Fruit fly (Drosophila melanogaster) whole organism, wandering third instar larva: Measurements from ENCODE around the gene CG42374.
A peak's percentile ranks its signal among the peaks of the same experiment; 100 is the strongest.

Source experiments
- Abd-B ChIP-seq: fragments of >200 bp; optimal IDR thresholded peaks from 2 replicates; lab custom pipeline; 2017; ENCODE audit warnings: missing biosample characterization, missing genetic modification characterization
- CG32264 ChIP-seq: fragments of 200-800 bp; sonication (Bioruptor generic); optimal IDR thresholded peaks from 2 replicates; lab custom pipeline; 2016; ENCODE audit warnings: missing biosample characterization, missing genetic modification characterization
- CrebA ChIP-seq: fragments of 200-800 bp; sonication (Bioruptor generic); optimal IDR thresholded peaks from 2 replicates; lab custom pipeline; 2016; ENCODE audit warnings: missing biosample characterization, mild to moderate bottlenecking, missing genetic modification characterization, borderline replicate concordance
- Dif ChIP-seq: fragments of 200-275, 200-300 bp; sonication (Bioruptor generic); optimal IDR thresholded peaks from 2 replicates; lab custom pipeline; 2018; ENCODE audit warnings: missing biosample characterization, missing genetic modification characterization; ENCODE audit not compliant: partially characterized antibody
- HLH106 ChIP-seq: fragments of 200-800 bp; optimal IDR thresholded peaks from 3 replicates; lab custom pipeline; 2019; ENCODE audit warnings: missing biosample characterization, mild to moderate bottlenecking, missing genetic modification characterization, moderate library complexity
- Hnf4 ChIP-seq: fragments of 200-800 bp; sonication (Bioruptor generic); optimal IDR thresholded peaks from 2 replicates; lab custom pipeline; 2016; ENCODE audit warnings: missing biosample characterization, mild to moderate bottlenecking, missing genetic modification characterization
- Hr78 ChIP-seq: fragments of >200 bp; optimal IDR thresholded peaks from 2 replicates; lab custom pipeline; 2017; ENCODE audit warnings: missing biosample characterization, missing genetic modification characterization
- Hr83 ChIP-seq: fragments of 200-300 bp; sonication (Bioruptor generic); optimal IDR thresholded peaks from 2 replicates; lab custom pipeline; 2016; ENCODE audit warnings: missing biosample characterization, mild to moderate bottlenecking, missing genetic modification characterization, moderate library complexity; ENCODE audit not compliant: poor library complexity, severe bottlenecking
- Mio ChIP-seq: sonication (Bioruptor generic); optimal IDR thresholded peaks from 2 replicates; lab custom pipeline; 2016; ENCODE audit warnings: missing biosample characterization, missing genetic modification characterization
- Myc ChIP-seq: fragments of >200 bp; optimal IDR thresholded peaks from 2 replicates; lab custom pipeline; 2017
- N ChIP-seq: fragments of >200 bp; optimal IDR thresholded peaks from 2 replicates; lab custom pipeline; 2018; ENCODE audit warnings: missing biosample characterization, missing external identifiers, missing genetic modification characterization
- OdsH ChIP-seq: fragments of 200-800 bp; sonication (Bioruptor generic); optimal IDR thresholded peaks from 2 replicates; lab custom pipeline; 2016; ENCODE audit warnings: missing biosample characterization, mild to moderate bottlenecking, missing genetic modification characterization
- Sp1 ChIP-seq: fragments of 200-800 bp; sonication (Bioruptor generic); optimal IDR thresholded peaks from 3 replicates; lab custom pipeline; 2019; ENCODE audit warnings: missing biosample characterization, mild to moderate bottlenecking, missing genetic modification characterization, moderate library complexity
- Vsx2 ChIP-seq: fragments of 200-300, 225-300 bp; sonication (Bioruptor generic); optimal IDR thresholded peaks from 2 replicates; lab custom pipeline; 2018; ENCODE audit warnings: missing biosample characterization, missing genetic modification characterization; ENCODE audit not compliant: partially characterized antibody
- br ChIP-seq: fragments of 200-800 bp; sonication (Bioruptor generic); optimal IDR thresholded peaks from 2 replicates; lab custom pipeline; 2016; ENCODE audit warnings: missing biosample characterization, missing genetic modification characterization
- dl ChIP-seq, 2 experiments: fragments of 175-275, 200-275 bp in 1 of 2; fragments of 200-275 bp in 1 of 2; sonication (Bioruptor generic); optimal IDR thresholded peaks; lab custom pipeline; 2018; ENCODE audit warnings: mild to moderate bottlenecking in 2 of 2, missing biosample characterization in 2 of 2, missing genetic modification characterization in 2 of 2, moderate library complexity in 2 of 2; ENCODE audit not compliant: partially characterized antibody in 2 of 2, insufficient read depth in 1 of 2
- dmrt93B ChIP-seq: fragments of 200-800 bp; sonication (Bioruptor generic); optimal IDR thresholded peaks from 2 replicates; lab custom pipeline; 2018; ENCODE audit warnings: missing biosample characterization, mild to moderate bottlenecking, missing genetic modification characterization
- dsf ChIP-seq: sonication (Bioruptor generic); optimal IDR thresholded peaks from 2 replicates; lab custom pipeline; 2016; ENCODE audit warnings: missing biosample characterization, missing genetic modification characterization, borderline replicate concordance
- foxo ChIP-seq, 2 experiments: fragments of 200-800 bp; sonication (Bioruptor generic); optimal IDR thresholded peaks; 2 replicates in 1 of 2; 3 replicates in 1 of 2; lab custom pipeline; 2016 to 2017; ENCODE audit warnings: missing biosample characterization in 2 of 2, missing genetic modification characterization in 2 of 2
- fru ChIP-seq: fragments of 200-800 bp; sonication (Bioruptor generic); optimal IDR thresholded peaks from 3 replicates; lab custom pipeline; 2016; ENCODE audit warnings: missing biosample characterization, mild to moderate bottlenecking, missing genetic modification characterization
- h ChIP-seq: fragments of 200-800 bp; sonication (Bioruptor generic); optimal IDR thresholded peaks from 3 replicates; lab custom pipeline; 2016; ENCODE audit warnings: missing biosample characterization, mild to moderate bottlenecking, missing genetic modification characterization
- jim ChIP-seq: fragments of 175-275, 200-325 bp; sonication (Bioruptor generic); optimal IDR thresholded peaks from 2 replicates; lab custom pipeline; 2016; ENCODE audit warnings: missing biosample characterization, mild to moderate bottlenecking, missing genetic modification characterization
- lola ChIP-seq: fragments of >200 bp; optimal IDR thresholded peaks from 2 replicates; lab custom pipeline; 2017; ENCODE audit warnings: missing biosample characterization, missing genetic modification characterization
- sage ChIP-seq: fragments of 200-800 bp; sonication (Bioruptor generic); optimal IDR thresholded peaks from 2 replicates; lab custom pipeline; 2016; ENCODE audit warnings: missing biosample characterization, mild to moderate bottlenecking, missing genetic modification characterization
- tai ChIP-seq: sonication (Bioruptor generic); optimal IDR thresholded peaks from 2 replicates; lab custom pipeline; 2016; ENCODE audit warnings: missing biosample characterization, missing genetic modification characterization
- usp ChIP-seq: fragments of >200 bp; optimal IDR thresholded peaks from 2 replicates; lab custom pipeline; 2017; ENCODE audit warnings: missing biosample characterization, missing genetic modification characterization
- woc ChIP-seq: sonication (Bioruptor generic); optimal IDR thresholded peaks from 2 replicates; lab custom pipeline; 2016; ENCODE audit warnings: missing biosample characterization, mild to moderate bottlenecking, missing genetic modification characterization

The CG42374 gene

dm6 chr3L:19228371-19228817, 35.2 kb upstream of the CG42374 start:
- TF ChIP-seq dl (GFP tag; optimal IDR thresholded peaks at IDR 0.05; lab: Kevin White, UChicago; ENCODE audit: insufficient read depth in 1 of 2, partially characterized antibody in 2 of 2) (no peak), br (no peak), Vsx2 (GFP tag; lab: Kevin White, UChicago) (no peak), Myc (lab: Kevin White, UChicago) (no peak), Sp1 (GFP tag; lab: Kevin White, UChicago) (no peak)

- no peak for TF ChIP-seq tai (GFP tag; lab: Kevin White, UChicago)
These were observed 34.6 kb upstream of the CG42374 start for dm6 chr3L:19228857-19229398.

dm6 chr3L:19229491-19229890, 34.1 kb upstream of the CG42374 start:
- TF ChIP-seq CrebA (no peak), Mio (no peak), usp (no peak), h (no peak), dmrt93B (GFP tag; lab: Kevin White, UChicago) (no peak), Hr83 (GFP tag; lab: Kevin White, UChicago) (no peak), CG32264 (GFP tag; lab: Kevin White, UChicago) (no peak), tai (GFP tag; lab: Kevin White, UChicago) (no peak), dl (GFP tag; optimal IDR thresholded peaks at IDR 0.05; lab: Kevin White, UChicago; ENCODE audit: insufficient read depth in 1 of 2, partially characterized antibody in 2 of 2) (no peak)

dm6 chr3L:19230801-19231547, 32.6 kb upstream of the CG42374 start:
- no peak for TF ChIP-seq br
- peak in 1 of 2 experiments; percentile 6 for TF ChIP-seq foxo (GFP tag; optimal IDR thresholded peaks at IDR 0.05; lab: Kevin White, UChicago)
- TF ChIP-seq, all 38 proteins: peak for 1

dm6 chr3L:19231608-19232007, 32.0 kb upstream of the CG42374 start:
- TF ChIP-seq Vsx2 (GFP tag; lab: Kevin White, UChicago): no peak
- no peak for TF ChIP-seq fru (GFP tag; lab: Kevin White, UChicago)
- TF ChIP-seq usp: no peak
- TF ChIP-seq Sp1 (GFP tag; lab: Kevin White, UChicago): no peak
- no peak for TF ChIP-seq h
- no peak for TF ChIP-seq lola
- no peak for TF ChIP-seq HLH106 (tag; lab: Kevin White, UChicago)
- TF ChIP-seq foxo (GFP tag; optimal IDR thresholded peaks at IDR 0.05; lab: Kevin White, UChicago): no peak
- no peak for TF ChIP-seq Hr83 (GFP tag; lab: Kevin White, UChicago)

dm6 chr3L:19233798-19234781, 29.5 kb upstream of the CG42374 start:
- TF ChIP-seq Abd-B (GFP tag; lab: Kevin White, UChicago): no peak
- TF ChIP-seq sage (GFP tag; lab: Kevin White, UChicago): no peak
- no peak for TF ChIP-seq Sp1 (GFP tag; lab: Kevin White, UChicago)
- no peak for TF ChIP-seq Hr78 (GFP tag; lab: Kevin White, UChicago)
- no peak for TF ChIP-seq woc (GFP tag; lab: Kevin White, UChicago)
- no peak for TF ChIP-seq Hnf4
- no peak for TF ChIP-seq OdsH (GFP tag; lab: Kevin White, UChicago)
- no peak for TF ChIP-seq dsf (GFP tag; lab: Kevin White, UChicago)
- TF ChIP-seq Dif (GFP tag; lab: Kevin White, UChicago): no peak
- no peak for TF ChIP-seq CrebA
- no peak for TF ChIP-seq Vsx2 (GFP tag; lab: Kevin White, UChicago)
- TF ChIP-seq Hr83 (GFP tag; lab: Kevin White, UChicago): no peak
- TF ChIP-seq N (GFP tag; lab: Kevin White, UChicago): no peak
- no peak for TF ChIP-seq fru (GFP tag; lab: Kevin White, UChicago)
- TF ChIP-seq jim (GFP tag; lab: Kevin White, UChicago): no peak
- no peak for TF ChIP-seq dmrt93B (GFP tag; lab: Kevin White, UChicago)
- no peak for TF ChIP-seq CG32264 (GFP tag; lab: Kevin White, UChicago)
- no peak for TF ChIP-seq Myc (lab: Kevin White, UChicago)
